Worm (Caenorhabditis elegans): Measurements from ENCODE around the gene F31E3.2.

ce11 chrIII:6951435-6951834 is 22.3 kb upstream of the F31E3.2 start:
- TF ChIP-seq hnd-1 (tag; optimal IDR thresholded peaks at IDR 0.05) (no peak), ets-7 (tag; optimal IDR thresholded peaks at IDR 0.05) (no peak), ama-1 (optimal IDR thresholded peaks at IDR 0.05) (no peak), hmg-4 (GFP tag; optimal IDR thresholded peaks at IDR 0.05) (no peak), B0310.2 (tag; optimal IDR thresholded peaks at IDR 0.05) (no peak), scrt-1 (GFP tag; IDR thresholded peaks at IDR 0.05) (no peak), ceh-36 (tag; optimal IDR thresholded peaks at IDR 0.05) (no peak), F13C5.2 (tag; optimal IDR thresholded peaks at IDR 0.05) (no peak)
